Fruit fly (Drosophila melanogaster): ENCODE results near the gene Toll-6.

The Toll-6 gene

DNA sequence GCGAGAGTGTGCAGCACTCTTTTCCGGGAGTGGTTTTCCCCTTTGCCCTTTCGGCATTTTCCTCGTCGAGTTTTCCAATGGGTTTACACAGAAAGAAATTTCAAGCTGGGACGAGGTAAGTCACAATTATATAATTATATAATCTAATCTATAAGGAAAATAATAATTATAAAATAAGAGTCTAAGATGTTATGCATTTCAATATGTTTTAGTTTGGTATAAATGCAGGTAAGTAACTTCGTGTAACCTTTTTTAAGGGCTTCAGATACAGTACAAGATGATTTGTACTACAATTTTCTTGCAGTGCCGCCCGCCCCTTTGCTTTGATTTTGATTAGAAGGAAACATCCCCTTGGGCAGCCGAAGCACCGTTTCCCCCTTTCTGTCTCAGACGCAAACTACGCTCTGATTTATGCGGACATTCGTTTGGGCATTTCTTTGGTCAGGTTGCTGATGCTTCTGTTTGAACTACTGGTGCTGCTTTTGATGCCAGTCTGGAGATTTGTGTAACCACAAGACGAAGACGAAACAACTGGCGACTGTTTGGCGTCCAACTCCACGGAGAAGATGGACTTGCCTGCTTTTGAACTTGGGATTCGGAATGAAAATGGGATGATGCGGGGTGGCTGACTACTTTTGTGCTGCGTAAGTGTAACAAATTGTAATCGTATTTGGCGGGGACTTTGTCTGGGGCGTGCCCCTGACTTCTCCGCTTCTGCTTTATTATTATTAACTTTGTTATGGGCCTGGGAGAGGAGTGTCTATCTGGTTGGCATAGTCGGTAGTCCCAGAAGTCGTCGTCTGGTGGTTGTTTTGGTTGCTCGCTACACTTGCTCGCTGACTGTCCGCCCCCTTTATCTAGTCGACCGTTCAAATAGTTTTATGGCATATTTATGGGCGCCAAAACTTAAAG is 24.8 kb upstream of the Toll-6 start (continued):
- TF ChIP-seq lab (GFP tag; optimal IDR thresholded peaks at IDR 0.05), result peak; percentile 24
- TF ChIP-seq Bgb (GFP tag; IDR thresholded peaks at IDR 0.05; ENCODE audit: partially characterized antibody), result no peak
- TF ChIP-seq CG30020 (tag; optimal IDR thresholded peaks at IDR 0.05), result peak; percentile 15
- no peak for TF ChIP-seq CG14050 (GFP tag; IDR thresholded peaks at IDR 0.05)
- no peak for TF ChIP-seq CkIIα-i1 (GFP tag; IDR thresholded peaks at IDR 0.05)
- TF ChIP-seq z (GFP tag; IDR thresholded peaks at IDR 0.05), result no peak
- no peak; the same call in 1 of the 2 replicates for TF ChIP-seq CG3847 (GFP tag; IDR thresholded peaks at IDR 0.05)
- TF ChIP-seq Hr51 (GFP tag; optimal IDR thresholded peaks at IDR 0.05), result peak in 1 of 2 experiments; percentile 53
- peak in 1 of 2 experiments; percentile 84 for TF ChIP-seq bsh (GFP tag; optimal IDR thresholded peaks at IDR 0.05)
- no peak for TF ChIP-seq gro (GFP tag; optimal IDR thresholded peaks at IDR 0.05)
- TF ChIP-seq scrt (GFP tag; optimal IDR thresholded peaks at IDR 0.05), result no peak
- peak; percentile 89 for TF ChIP-seq dmrt11E (tag; optimal IDR thresholded peaks at IDR 0.05)
- peak; percentile 16 for TF ChIP-seq CG18619 (GFP tag; optimal IDR thresholded peaks at IDR 0.05)
- TF ChIP-seq Sin3A (optimal IDR thresholded peaks at IDR 0.05), result no peak
- peak; percentile 62 for TF ChIP-seq CG7556 (GFP tag; optimal IDR thresholded peaks at IDR 0.05)
- TF ChIP-seq kah (GFP tag; optimal IDR thresholded peaks at IDR 0.05), result peak; percentile 12
- peak; percentile 5 for TF ChIP-seq CG11723 (GFP tag; optimal IDR thresholded peaks at IDR 0.05)
- no peak for TF ChIP-seq p53 (GFP tag; optimal IDR thresholded peaks at IDR 0.05)
- TF ChIP-seq az2 (GFP tag; optimal IDR thresholded peaks at IDR 0.05), result peak; percentile 55
- TF ChIP-seq Oaz (GFP tag; IDR thresholded peaks at IDR 0.05), result no peak
- no peak for TF ChIP-seq aop (GFP tag; IDR thresholded peaks at IDR 0.05)
- TF ChIP-seq CG31224 (GFP tag; IDR thresholded peaks at IDR 0.05), result no peak
- no peak for TF ChIP-seq Nf-YA (GFP tag; IDR thresholded peaks at IDR 0.05)
- TF ChIP-seq Ada2b (GFP tag; IDR thresholded peaks at IDR 0.05), result no peak; the same call in 1 of the 2 replicates
- TF ChIP-seq zfh1 (GFP tag; IDR thresholded peaks at IDR 0.05), result peak; percentile 76; the same call in 2 of the 3 replicates
- no peak for TF ChIP-seq Ets97D (GFP tag; optimal IDR thresholded peaks at IDR 0.05)
- no peak for TF ChIP-seq Vsx1 (GFP tag; optimal IDR thresholded peaks at IDR 0.05)
- TF ChIP-seq Dip2 (GFP tag; IDR thresholded peaks at IDR 0.05), result no peak
- TF ChIP-seq Atf3 (GFP tag; optimal IDR thresholded peaks at IDR 0.05), result no peak
- TF ChIP-seq lilli (GFP tag; optimal IDR thresholded peaks at IDR 0.05), result no peak
- peak; percentile 11 for TF ChIP-seq NfI (GFP tag; optimal IDR thresholded peaks at IDR 0.05)
- no peak for TF ChIP-seq knrl (GFP tag; IDR thresholded peaks at IDR 0.05; ENCODE audit: partially characterized antibody)
- TF ChIP-seq hbn (GFP tag; IDR thresholded peaks at IDR 0.05; ENCODE audit: partially characterized antibody), result no peak
- TF ChIP-seq sug (tag; optimal IDR thresholded peaks at IDR 0.05), result no peak
- TF ChIP-seq CG11695 (GFP tag; IDR thresholded peaks at IDR 0.05), result 0 out of 3 replicates have a peak, but pooled peaks have one; percentile 31
- no peak for TF ChIP-seq ftz-f1 (GFP tag; optimal IDR thresholded peaks at IDR 0.05)
- TF ChIP-seq hth (optimal IDR thresholded peaks at IDR 0.05), result no peak
- TF ChIP-seq PHDP (tag; optimal IDR thresholded peaks at IDR 0.05), result peak; percentile 67
- TF ChIP-seq pros (GFP tag; optimal IDR thresholded peaks at IDR 0.05), result peak; percentile 93
- peak; percentile 53 for TF ChIP-seq unpg (GFP tag; optimal IDR thresholded peaks at IDR 0.05)
- TF ChIP-seq Side (GFP tag; optimal IDR thresholded peaks at IDR 0.05), result no peak
- TF ChIP-seq Drgx (GFP tag; IDR thresholded peaks at IDR 0.05), result no peak
- TF ChIP-seq Ssrp (tag; optimal IDR thresholded peaks at IDR 0.05), result peak; percentile 75
- 0 out of 3 replicates have a peak, but pooled peaks have one; percentile 23 for TF ChIP-seq otp (GFP tag; IDR thresholded peaks at IDR 0.05)
- TF ChIP-seq CG12744 (GFP tag; optimal IDR thresholded peaks at IDR 0.05), result no peak
- no peak for TF ChIP-seq Doc2 (GFP tag; IDR thresholded peaks at IDR 0.05)
- TF ChIP-seq mirr (GFP tag; optimal IDR thresholded peaks at IDR 0.05), result no peak
- TF ChIP-seq Rfx (GFP tag; IDR thresholded peaks at IDR 0.05), result no peak
- no peak for TF ChIP-seq CG7786 (GFP tag; optimal IDR thresholded peaks at IDR 0.05)

All from whole organism, embryonic.